Fruit fly (Drosophila melanogaster): ENCODE measurements around the gene chinmo.
A peak's percentile ranks its signal among the peaks of the same experiment; 100 is the strongest.

DNA sequence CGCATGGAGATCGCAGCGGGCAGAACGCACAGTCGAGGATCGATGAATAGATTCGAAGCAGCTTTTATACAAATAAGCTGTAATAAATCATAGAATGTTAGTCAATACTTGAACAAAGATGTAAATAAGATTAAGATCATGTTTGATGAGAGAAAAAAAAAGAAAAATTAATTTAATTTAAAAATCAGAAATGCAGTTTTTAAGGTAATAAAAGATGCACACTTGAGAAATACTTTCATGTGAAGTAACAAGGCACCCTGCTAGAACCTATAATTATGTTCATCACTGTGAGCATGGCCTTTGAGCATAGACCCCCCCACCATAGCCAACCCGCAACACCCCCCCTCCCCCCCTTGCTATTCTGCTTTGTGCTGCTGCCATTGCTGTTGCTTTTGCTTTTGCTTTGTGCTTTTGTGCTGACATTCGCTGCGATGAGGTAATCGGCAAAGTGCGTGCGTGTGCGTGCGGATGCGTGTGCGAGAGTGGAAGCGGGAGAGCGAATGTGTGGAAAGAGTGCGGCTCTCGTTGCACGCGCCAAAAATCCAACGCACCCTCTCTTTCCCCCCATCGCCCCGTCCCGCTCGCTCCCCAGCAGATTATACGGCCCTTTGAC lies 7.7 kb upstream of the chinmo start:
- TF ChIP-seq chif (GFP tag; optimal IDR thresholded peaks at IDR 0.05) (peak; percentile 81 to 87), CG18262 (tag; optimal IDR thresholded peaks at IDR 0.05) (peak; percentile 96), Usf (GFP tag; optimal IDR thresholded peaks at IDR 0.05) (peak; percentile 94)
